Fruit fly (Drosophila melanogaster): Measurements from ENCODE around the gene koko.
A peak's percentile ranks its signal among the peaks of the same experiment; 100 is the strongest.

Gene koko

dm6 chr3R:18393436-18393835, 9.4 kb upstream of the koko start (continued):
- TF ChIP-seq CG15479 (GFP tag; optimal IDR thresholded peaks at IDR 0.05) = no peak
- TF ChIP-seq Dbx (GFP tag; IDR thresholded peaks at IDR 0.05) = peak; percentile 51; the same call in 2 of the 3 replicates
- peak; percentile 24 for TF ChIP-seq Hr3 (GFP tag; optimal IDR thresholded peaks at IDR 0.05)
- peak; percentile 86 for TF ChIP-seq Med (GFP tag)
- TF ChIP-seq HLHmδ (GFP tag; optimal IDR thresholded peaks at IDR 0.05) = no peak
- no peak for TF ChIP-seq CG17912 (GFP tag; optimal IDR thresholded peaks at IDR 0.05)
- no peak for TF ChIP-seq zen (tag; optimal IDR thresholded peaks at IDR 0.05)
- TF ChIP-seq CG14441 (GFP tag; IDR thresholded peaks at IDR 0.05) = peak; percentile 24; the same call in 1 of the 2 replicates
- TF ChIP-seq Dek (tag; optimal IDR thresholded peaks at IDR 0.05) = peak; percentile 44
- no peak for TF ChIP-seq CG10462 (GFP tag; optimal IDR thresholded peaks at IDR 0.05)
- TF ChIP-seq CG6765 (GFP tag; optimal IDR thresholded peaks at IDR 0.05) = peak; percentile 15
- TF ChIP-seq CG11247 (GFP tag; IDR thresholded peaks at IDR 0.05) = 0 out of 2 replicates have a peak, but pooled peaks have one; percentile 33
- no peak for TF ChIP-seq CG1603 (tag; optimal IDR thresholded peaks at IDR 0.05)
- TF ChIP-seq CG1792 (GFP tag; optimal IDR thresholded peaks at IDR 0.05) = no peak
- TF ChIP-seq stc (GFP tag; IDR thresholded peaks at IDR 0.05) = peak; percentile 36; the same call in 1 of the 2 replicates
- peak; percentile 6 for TF ChIP-seq bab2 (GFP tag; optimal IDR thresholded peaks at IDR 0.05)
- peak; percentile 23 for TF ChIP-seq lab (GFP tag; optimal IDR thresholded peaks at IDR 0.05)
- peak; percentile 40 for TF ChIP-seq klu (GFP tag; IDR thresholded peaks at IDR 0.05)
- TF ChIP-seq Ssrp (tag; optimal IDR thresholded peaks at IDR 0.05) = peak; percentile 56
- no peak for TF ChIP-seq Mad (GFP tag; optimal IDR thresholded peaks at IDR 0.05)
- TF ChIP-seq H15 (GFP tag; IDR thresholded peaks at IDR 0.05) = 0 out of 3 replicates have a peak, but pooled peaks have one; percentile 37
- TF ChIP-seq Doc2 (GFP tag; IDR thresholded peaks at IDR 0.05) = no peak
- TF ChIP-seq phol (tag; optimal IDR thresholded peaks at IDR 0.05) = peak; percentile 28
- TF ChIP-seq CG32532 (GFP tag; IDR thresholded peaks at IDR 0.05) = peak; percentile 73
- TF ChIP-seq Tbp (GFP tag; optimal IDR thresholded peaks at IDR 0.05) = no peak
- TF ChIP-seq CG34422 (GFP tag; IDR thresholded peaks at IDR 0.05) = peak; percentile 66; the same call in 2 of the 3 replicates
- peak; percentile 55 for TF ChIP-seq CG8388 (GFP tag; optimal IDR thresholded peaks at IDR 0.05)
- TF ChIP-seq CG8359 (GFP tag; optimal IDR thresholded peaks at IDR 0.05; ENCODE audit: borderline replicate concordance) = no peak
- TF ChIP-seq CG17385 (GFP tag; optimal IDR thresholded peaks at IDR 0.05) = peak; percentile 54
- TF ChIP-seq Abd-B (GFP tag; optimal IDR thresholded peaks at IDR 0.05) = no peak
- peak; percentile 32 for TF ChIP-seq sug (tag; optimal IDR thresholded peaks at IDR 0.05)
- TF ChIP-seq CG10979 (tag; optimal IDR thresholded peaks at IDR 0.05) = peak; percentile 46
- peak; percentile 36 for TF ChIP-seq CG16815 (GFP tag; optimal IDR thresholded peaks at IDR 0.05)
- peak; percentile 21 for TF ChIP-seq CG12299 (tag; optimal IDR thresholded peaks at IDR 0.05)
- TF ChIP-seq Elba2 (GFP tag; optimal IDR thresholded peaks at IDR 0.05) = no peak
- no peak for TF ChIP-seq cad (GFP tag; optimal IDR thresholded peaks at IDR 0.05)
- TF ChIP-seq ATbp (GFP tag; optimal IDR thresholded peaks at IDR 0.05) = peak; percentile 19
- no peak for TF ChIP-seq CG42726 (GFP tag; IDR thresholded peaks at IDR 0.05; ENCODE audit: partially characterized antibody)
- TF ChIP-seq CG11560 (tag; IDR thresholded peaks at IDR 0.05) = no peak
- peak; percentile 7 for TF ChIP-seq CG3281 (GFP tag; optimal IDR thresholded peaks at IDR 0.05)
- TF ChIP-seq CG6254 (GFP tag; optimal IDR thresholded peaks at IDR 0.05) = no peak
- TF ChIP-seq amos (GFP tag; IDR thresholded peaks at IDR 0.05; ENCODE audit: partially characterized antibody) = no peak
- peak; percentile 54 for TF ChIP-seq Meics (GFP tag; optimal IDR thresholded peaks at IDR 0.05)
- TF ChIP-seq Chrac-16 (GFP tag; optimal IDR thresholded peaks at IDR 0.05) = peak; percentile 51
- no peak for TF ChIP-seq CG8478 (optimal IDR thresholded peaks at IDR 0.05)
- TF ChIP-seq Ets65A (GFP tag) = peak; percentile 43
- TF ChIP-seq Ptx1 (GFP tag; IDR thresholded peaks at IDR 0.05) = peak; percentile 59
- peak; percentile 60 for TF ChIP-seq CoRest (tag; optimal IDR thresholded peaks at IDR 0.05)
- TF ChIP-seq croc (GFP tag; conservative IDR thresholded peaks at IDR 0.05) = 0 out of 3 replicates have a peak, but pooled peaks have one; percentile 24
- TF ChIP-seq dati (GFP tag; IDR thresholded peaks at IDR 0.05) = no peak
- TF ChIP-seq sna (GFP tag; IDR thresholded peaks at IDR 0.05; ENCODE audit: partially characterized antibody) = no peak
